Worm (Caenorhabditis elegans): ENCODE data around the gene str-55.

DNA sequence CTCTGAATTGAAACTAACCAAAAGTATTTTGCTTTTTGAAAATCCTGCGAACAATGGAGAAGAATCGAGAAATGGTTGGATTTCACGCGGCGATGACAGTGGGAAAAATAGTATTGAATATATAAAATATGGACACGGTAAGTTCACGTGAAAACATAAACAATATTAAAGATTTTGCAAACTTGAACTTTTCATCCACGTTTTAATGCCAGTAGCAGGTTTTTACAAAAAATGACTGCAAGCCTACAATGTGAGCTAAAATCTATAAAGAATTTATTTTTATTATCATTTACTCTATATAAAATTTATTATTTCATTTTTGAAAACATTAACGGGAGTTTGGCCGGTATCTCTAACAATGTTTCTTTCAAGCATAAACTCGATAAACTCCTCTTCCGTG, 12.6 kb upstream of the str-55 start, which contains the start of gene F26D2.10:
- TF ChIP-seq pqm-1 (tag; optimal IDR thresholded peaks at IDR 0.05): no peak
- TF ChIP-seq nhr-28 (tag; optimal IDR thresholded peaks at IDR 0.05): no peak
- no peak for TF ChIP-seq aly-2 (tag; optimal IDR thresholded peaks at IDR 0.05)
- no peak for TF ChIP-seq elt-2 (tag; optimal IDR thresholded peaks at IDR 0.05)
- TF ChIP-seq nhr-23 (tag; optimal IDR thresholded peaks at IDR 0.05): no peak
- no peak for TF ChIP-seq unc-62 (GFP tag; optimal IDR thresholded peaks at IDR 0.05)
- no peak for TF ChIP-seq ztf-11 (tag; optimal IDR thresholded peaks at IDR 0.05)
- no peak for TF ChIP-seq nfya-1 (tag; optimal IDR thresholded peaks at IDR 0.05; ENCODE audit: insufficient read depth)
- no peak for TF ChIP-seq mdl-1 (tag; optimal IDR thresholded peaks at IDR 0.05)
- TF ChIP-seq nhr-11 (tag; optimal IDR thresholded peaks at IDR 0.05): no peak
- no peak for TF ChIP-seq ama-1 (optimal IDR thresholded peaks at IDR 0.05)
- no peak for TF ChIP-seq nhr-25 (tag; optimal IDR thresholded peaks at IDR 0.05)

Measured in whole organism, L3 larva.